Worm (Caenorhabditis elegans): ENCODE data around the gene Y53C12B.7.
A peak's percentile ranks its signal among the peaks of the same experiment; 100 is the strongest.

The Y53C12B.7 gene

ce11 chrII:9769797-9770520 is 16.9 kb upstream of the Y53C12B.7 start, which contains the start of gene aqp-10 (continued):
- TF ChIP-seq dox-1 (GFP tag; IDR thresholded peaks at IDR 0.05) (no peak; the same call in 1 of the 2 replicates), attf-3 (GFP tag; conservative IDR thresholded peaks at IDR 0.05) (no peak), ceh-79 (tag; optimal IDR thresholded peaks at IDR 0.05) (no peak), unc-130 (GFP tag; optimal IDR thresholded peaks at IDR 0.05) (no peak), tbp1 (GFP tag; optimal IDR thresholded peaks at IDR 0.05) (peak; percentile 29), cebp-1 (GFP tag; IDR thresholded peaks at IDR 0.05) (no peak), cebp-1 (tag; optimal IDR thresholded peaks at IDR 0.05) (peak; percentile 60), lag-1 (GFP tag; IDR thresholded peaks at IDR 0.05) (no peak), B0019.2 (GFP tag; conservative IDR thresholded peaks at IDR 0.05) (no peak), B0035.1 (tag; optimal IDR thresholded peaks at IDR 0.05) (no peak), Y79H2A.3 (GFP tag; conservative IDR thresholded peaks at IDR 0.05) (no peak), ets-4 (GFP tag; optimal IDR thresholded peaks at IDR 0.05) (no peak), ztf-26 (tag; optimal IDR thresholded peaks at IDR 0.05) (no peak), attf-6 (GFP tag; IDR thresholded peaks at IDR 0.05) (no peak), nfya-1 (tag; optimal IDR thresholded peaks at IDR 0.05; ENCODE audit: borderline replicate concordance, insufficient read depth) (no peak), tlf-1 (GFP tag; optimal IDR thresholded peaks at IDR 0.05) (no peak), F39B2.1 (GFP tag; IDR thresholded peaks at IDR 0.05) (no peak), unc-62 (GFP tag; optimal IDR thresholded peaks at IDR 0.05) (no peak), mcd-1 (GFP tag; IDR thresholded peaks at IDR 0.05) (0 out of 2 replicates have a peak, but pooled peaks have one; percentile 26), ZK185.1 (tag; optimal IDR thresholded peaks at IDR 0.05; ENCODE audit: poor library complexity, severe bottlenecking) (peak; percentile 38), pbrm-1 (GFP tag; IDR thresholded peaks at IDR 0.05) (0 out of 2 replicates have a peak, but pooled peaks have one; percentile 34), fkh-3 (tag; optimal IDR thresholded peaks at IDR 0.05) (no peak), let-607 (tag; optimal IDR thresholded peaks at IDR 0.05) (peak; percentile 95), F52B5.7 (tag; optimal IDR thresholded peaks at IDR 0.05) (no peak), zfh-2 (GFP tag; conservative IDR thresholded peaks at IDR 0.05) (no peak), lin-40 (tag; optimal IDR thresholded peaks at IDR 0.05) (peak; percentile 11), C06A6.2 (GFP tag; conservative IDR thresholded peaks at IDR 0.05) (no peak), sea-2 (GFP tag; IDR thresholded peaks at IDR 0.05) (no peak), somi-1 (GFP tag; optimal IDR thresholded peaks at IDR 0.05) (peak; percentile 19), hmg-1.2 (GFP tag; IDR thresholded peaks at IDR 0.05) (0 out of 2 replicates have a peak, but pooled peaks have one; percentile 14), zim-3 (tag; optimal IDR thresholded peaks at IDR 0.05) (no peak)

DNA sequence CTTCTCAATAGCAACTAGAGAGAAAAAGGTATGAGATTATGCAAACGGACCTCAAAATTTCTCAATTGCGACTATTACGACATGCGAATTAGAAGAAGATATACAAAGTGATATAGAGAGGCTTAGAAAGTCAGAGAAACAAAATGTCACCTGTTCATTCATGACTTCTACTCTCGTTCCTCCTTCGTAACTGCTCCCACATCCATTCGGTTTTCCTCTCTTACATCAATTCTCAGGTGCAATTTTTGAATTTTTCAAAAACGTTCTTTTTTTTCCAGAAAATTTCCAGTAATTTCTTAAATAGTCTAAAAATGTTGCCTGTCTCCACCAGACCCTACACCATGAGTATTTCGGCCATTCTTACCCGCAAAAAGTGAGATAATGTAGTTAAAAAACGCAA is 11.7 kb upstream of the Y53C12B.7 start:
- TF ChIP-seq ztf-3 (GFP tag; optimal IDR thresholded peaks at IDR 0.05), result no peak
- no peak for TF ChIP-seq T26A5.8 (tag; optimal IDR thresholded peaks at IDR 0.05)
- no peak for TF ChIP-seq ama-1 (optimal IDR thresholded peaks at IDR 0.05)
- TF ChIP-seq ama-1 (GFP tag; optimal IDR thresholded peaks at IDR 0.05), result no peak
- TF ChIP-seq nhr-120 (GFP tag; IDR thresholded peaks at IDR 0.05), result no peak
- TF ChIP-seq ztf-26 (tag; optimal IDR thresholded peaks at IDR 0.05), result no peak
- TF ChIP-seq let-526 (GFP tag; IDR thresholded peaks at IDR 0.05), result no peak
- no peak for TF ChIP-seq hrde-1 (tag; optimal IDR thresholded peaks at IDR 0.05; ENCODE audit: borderline replicate concordance)
- no peak for TF ChIP-seq egl-44 (GFP tag; IDR thresholded peaks at IDR 0.05)
- TF ChIP-seq F33H1.4 (GFP tag; IDR thresholded peaks at IDR 0.05), result no peak
- TF ChIP-seq ekl-4 (GFP tag; IDR thresholded peaks at IDR 0.05), result no peak
- no peak for TF ChIP-seq Y79H2A.3 (GFP tag; conservative IDR thresholded peaks at IDR 0.05)
- no peak for TF ChIP-seq nfya-1 (tag; optimal IDR thresholded peaks at IDR 0.05; ENCODE audit: borderline replicate concordance, insufficient read depth)
- no peak for TF ChIP-seq athp-1 (tag; optimal IDR thresholded peaks at IDR 0.05)
- no peak for TF ChIP-seq B0035.1 (tag; optimal IDR thresholded peaks at IDR 0.05)
- no peak for TF ChIP-seq madf-8 (GFP tag; conservative IDR thresholded peaks at IDR 0.05)
- no peak for TF ChIP-seq zfh-2 (GFP tag; conservative IDR thresholded peaks at IDR 0.05)
- TF ChIP-seq zim-3 (tag; optimal IDR thresholded peaks at IDR 0.05), result no peak
- TF ChIP-seq B0019.2 (GFP tag; conservative IDR thresholded peaks at IDR 0.05), result no peak
- TF ChIP-seq F23B12.7 (tag; optimal IDR thresholded peaks at IDR 0.05; ENCODE audit: insufficient read depth), result no peak
- TF ChIP-seq F55B11.4 (tag; optimal IDR thresholded peaks at IDR 0.05; ENCODE audit: borderline replicate concordance, insufficient read depth), result no peak

Data from whole organism, young adult.